Fruit fly (Drosophila melanogaster) whole organism, embryonic: ENCODE measurements around the gene EndoGI.
A peak's percentile ranks its signal among the peaks of the same experiment; 100 is the strongest.

Experiments used
- Ada2b ChIP-seq: fragments of 200-800 bp; sonication (Bioruptor generic); IDR thresholded peaks from 2 replicates; pipeline ENCODE4 v1.3.6; 2022; ENCODE audit warnings: missing biosample characterization, missing genetic modification characterization
- Atf3 ChIP-seq: fragments of 200-800 bp; sonication (Bioruptor generic); optimal IDR thresholded peaks from 3 replicates; lab custom pipeline; 2016; ENCODE audit warnings: missing biosample characterization, missing genetic modification characterization
- Atf6 ChIP-seq: fragments of 200-800 bp; sonication (Bioruptor generic); IDR thresholded peaks from 2 replicates; pipeline ENCODE4 v1.3.6; 2022; ENCODE audit warnings: missing biosample characterization, missing genetic modification characterization
- CG10462 ChIP-seq: fragments of 200-800 bp; sonication (Bioruptor generic); optimal IDR thresholded peaks from 2 replicates; lab custom pipeline; 2016; ENCODE audit warnings: missing biosample characterization, missing genetic modification characterization
- CG13123 ChIP-seq: fragments of 200-800 bp; sonication (Bioruptor generic); optimal IDR thresholded peaks from 2 replicates; lab custom pipeline; 2016; ENCODE audit warnings: missing biosample characterization, missing genetic modification characterization
- CG13894 ChIP-seq: fragments of 200-800 bp; sonication (Bioruptor generic); optimal IDR thresholded peaks from 3 replicates; lab custom pipeline; 2018; ENCODE audit warnings: missing biosample characterization, mild to moderate bottlenecking, missing genetic modification characterization, moderate library complexity
- CG14441 ChIP-seq: fragments of 200-800 bp; sonication (Bioruptor generic); IDR thresholded peaks from 2 replicates; pipeline ENCODE4 v1.3.6; 2022; ENCODE audit warnings: missing biosample characterization, missing genetic modification characterization
- CG1602 ChIP-seq: fragments of 200-800 bp; sonication (Bioruptor generic); optimal IDR thresholded peaks from 3 replicates; lab custom pipeline; 2016; ENCODE audit warnings: missing biosample characterization, missing genetic modification characterization
- CG1647 ChIP-seq: fragments of 200-800 bp; sonication (Bioruptor generic); optimal IDR thresholded peaks from 3 replicates; lab custom pipeline; 2016; ENCODE audit warnings: missing biosample characterization, missing genetic modification characterization
- CG17359 ChIP-seq: fragments of 200-800 bp; sonication (Bioruptor generic); optimal IDR thresholded peaks from 3 replicates; lab custom pipeline; 2018; ENCODE audit warnings: missing biosample characterization, mild to moderate bottlenecking, missing genetic modification characterization, moderate library complexity
- CG18599 ChIP-seq: fragments of 200-800 bp; sonication (Bioruptor generic); optimal IDR thresholded peaks from 3 replicates; lab custom pipeline; 2017; ENCODE audit warnings: missing biosample characterization, missing genetic modification characterization, mild to moderate bottlenecking, moderate library complexity, missing genetic modification reagents
- CG2116 ChIP-seq: fragments of 200-800 bp; sonication (Bioruptor generic); optimal IDR thresholded peaks from 3 replicates; lab custom pipeline; 2018; ENCODE audit warnings: missing biosample characterization, mild to moderate bottlenecking, missing genetic modification characterization
- CG2712 ChIP-seq: fragments of 200-800 bp; optimal IDR thresholded peaks from 3 replicates; lab custom pipeline; 2019; ENCODE audit warnings: missing biosample characterization, mild to moderate bottlenecking, missing genetic modification characterization, moderate library complexity
- CG32772 ChIP-seq: fragments of 200-800 bp; sonication (Bioruptor generic); IDR thresholded peaks from 2 replicates; pipeline ENCODE4 v1.3.6; 2022; ENCODE audit warnings: missing biosample characterization, missing genetic modification characterization
- CG4282 ChIP-seq: fragments of 200-800 bp; sonication (Bioruptor generic); optimal IDR thresholded peaks from 2 replicates; lab custom pipeline; 2016; ENCODE audit warnings: missing biosample characterization, missing genetic modification characterization
- CG4328 ChIP-seq: fragments of 200-800 bp; sonication (Bioruptor generic); optimal IDR thresholded peaks from 3 replicates; lab custom pipeline; 2017; ENCODE audit warnings: missing biosample characterization, missing genetic modification reagents, missing genetic modification characterization
- CG7357 ChIP-seq: fragments of 200-800 bp; sonication (Bioruptor generic); IDR thresholded peaks from 3 replicates; pipeline ENCODE4 v1.3.6; 2022; ENCODE audit warnings: missing biosample characterization, missing genetic modification characterization
- CG7372 ChIP-seq: fragments of 200-800 bp; sonication (Bioruptor generic); IDR thresholded peaks from 2 replicates; pipeline ENCODE4 v1.3.6; 2022; ENCODE audit warnings: missing biosample characterization, missing genetic modification characterization
- CG7745 ChIP-seq: fragments of 200-800 bp; sonication (Bioruptor generic); optimal IDR thresholded peaks from 2 replicates; lab custom pipeline; 2018; ENCODE audit warnings: missing biosample characterization, mild to moderate bottlenecking, missing genetic modification characterization, moderate library complexity
- CG8765 ChIP-seq: fragments of 200-800 bp; sonication (Bioruptor generic); IDR thresholded peaks from 2 replicates; pipeline ENCODE4 v1.3.6; 2022; ENCODE audit warnings: missing biosample characterization, missing genetic modification characterization
- CG9727 ChIP-seq: fragments of 200-800 bp; sonication (Bioruptor generic); optimal IDR thresholded peaks from 3 replicates; lab custom pipeline; 2017; ENCODE audit warnings: missing biosample characterization, mild to moderate bottlenecking, missing genetic modification characterization
- CG9797 ChIP-seq: fragments of 200-800 bp; sonication (Bioruptor generic); optimal IDR thresholded peaks from 3 replicates; lab custom pipeline; 2018; ENCODE audit warnings: missing biosample characterization, mild to moderate bottlenecking, missing genetic modification characterization
- CG9876 ChIP-seq: fragments of 200-800 bp; sonication (Bioruptor generic); optimal IDR thresholded peaks from 2 replicates; lab custom pipeline; 2016; ENCODE audit warnings: missing biosample characterization, missing genetic modification characterization
- GATAe ChIP-seq: fragments of 200-800 bp; sonication (Bioruptor generic); conservative IDR thresholded peaks from 2 replicates; pipeline ENCODE4 v1.3.6; 2022; ENCODE audit warnings: missing biosample characterization, missing genetic modification characterization
- Lpt ChIP-seq: fragments of >200 bp; optimal IDR thresholded peaks from 2 replicates; lab custom pipeline; 2018; ENCODE audit warnings: missing biosample characterization, missing genetic modification characterization
- NC2β ChIP-seq: fragments of 200-800 bp; sonication (Bioruptor generic); optimal IDR thresholded peaks from 2 replicates; lab custom pipeline; 2016; ENCODE audit warnings: missing biosample characterization, missing genetic modification characterization
- NFAT ChIP-seq: fragments of 200-800 bp; sonication (Bioruptor generic); IDR thresholded peaks from 2 replicates; pipeline ENCODE4 v1.3.6; 2022; ENCODE audit warnings: missing biosample characterization, missing genetic modification characterization
- Pdp1 ChIP-seq, 2 experiments: fragments of 200-800 bp; sonication (Bioruptor generic); optimal IDR thresholded peaks; 3 replicates each; lab custom pipeline; 2016; ENCODE audit warnings: missing biosample characterization in 2 of 2, missing genetic modification characterization in 2 of 2, mild to moderate bottlenecking in 1 of 2, moderate library complexity in 1 of 2
- Side ChIP-seq: fragments of 200-800 bp; sonication (Bioruptor generic); optimal IDR thresholded peaks from 2 replicates; lab custom pipeline; 2016; ENCODE audit warnings: missing biosample characterization, missing genetic modification characterization
- Xbp1 ChIP-seq: fragments of 200-800 bp; sonication (Bioruptor generic); optimal IDR thresholded peaks from 3 replicates; lab custom pipeline; 2016; ENCODE audit warnings: missing biosample characterization, mild to moderate bottlenecking, missing genetic modification characterization
- Xrp1 ChIP-seq: fragments of 200-800 bp; sonication (Bioruptor generic); IDR thresholded peaks from 2 replicates; pipeline ENCODE4 v1.3.6; 2022; ENCODE audit warnings: missing biosample characterization, missing genetic modification characterization
- ap ChIP-seq: fragments of 200-800 bp; sonication (Bioruptor generic); IDR thresholded peaks from 2 replicates; pipeline ENCODE4 v1.3.6; 2022; ENCODE audit warnings: missing biosample characterization, missing genetic modification characterization
- bowl ChIP-seq: fragments of 200-800 bp; sonication (Bioruptor generic); IDR thresholded peaks from 2 replicates; pipeline ENCODE4 v1.3.6; 2022; ENCODE audit warnings: missing biosample characterization, missing genetic modification characterization
- btn ChIP-seq: fragments of 200-800 bp; sonication (Bioruptor generic); optimal IDR thresholded peaks from 2 replicates; lab custom pipeline; 2016; ENCODE audit warnings: missing biosample characterization, missing genetic modification characterization
- caup ChIP-seq: fragments of 200-800 bp; sonication (Bioruptor generic); optimal IDR thresholded peaks from 3 replicates; lab custom pipeline; 2017; ENCODE audit warnings: missing biosample characterization, mild to moderate bottlenecking, missing genetic modification characterization, moderate library complexity; ENCODE audit not compliant: severe bottlenecking
- cg ChIP-seq: fragments of 200-800 bp; sonication (Bioruptor generic); optimal IDR thresholded peaks from 3 replicates; lab custom pipeline; 2019; ENCODE audit warnings: missing biosample characterization, mild to moderate bottlenecking, missing genetic modification characterization, moderate library complexity
- croc ChIP-seq: fragments of 200-800 bp; sonication (Bioruptor generic); conservative IDR thresholded peaks from 3 replicates; pipeline ENCODE4 v1.3.6; 2022; ENCODE audit warnings: missing biosample characterization, missing genetic modification characterization
- crp ChIP-seq, 2 experiments: fragments of 200-800 bp; sonication (Bioruptor generic); optimal IDR thresholded peaks; 2 replicates in 1 of 2; 3 replicates in 1 of 2; lab custom pipeline; 2017; ENCODE audit warnings: missing biosample characterization in 2 of 2, missing genetic modification characterization in 2 of 2, mild to moderate bottlenecking in 1 of 2, moderate library complexity in 1 of 2
- disco-r ChIP-seq: fragments of 200-800 bp; sonication (Bioruptor generic); optimal IDR thresholded peaks from 2 replicates; lab custom pipeline; 2016; ENCODE audit warnings: missing biosample characterization, missing genetic modification characterization
- esg ChIP-seq: fragments of 200-800 bp; sonication (Bioruptor generic); conservative IDR thresholded peaks from 2 replicates; pipeline ENCODE4 v1.3.6; 2022; ENCODE audit warnings: missing biosample characterization, missing genetic modification characterization
- eyg ChIP-seq: fragments of 200-800 bp; sonication (Bioruptor generic); optimal IDR thresholded peaks from 3 replicates; lab custom pipeline; 2016; ENCODE audit warnings: missing biosample characterization, missing genetic modification characterization
- fd3F ChIP-seq: fragments of 200-800 bp; sonication (Bioruptor generic); optimal IDR thresholded peaks from 2 replicates; lab custom pipeline; 2018; ENCODE audit warnings: missing biosample characterization, mild to moderate bottlenecking, missing genetic modification characterization, moderate library complexity
- hbn ChIP-seq: fragments of 200-800 bp; sonication (Bioruptor generic); IDR thresholded peaks from 2 replicates; pipeline ENCODE4 v1.3.6; 2022; ENCODE audit warnings: missing biosample characterization, missing genetic modification characterization; ENCODE audit not compliant: partially characterized antibody
- jigr1 ChIP-seq: fragments of 200-800 bp; sonication (Bioruptor generic); IDR thresholded peaks from 3 replicates; pipeline ENCODE4 v1.3.6; 2022; ENCODE audit warnings: missing biosample characterization, missing genetic modification characterization
- knrl ChIP-seq: fragments of 200-800 bp; sonication (Bioruptor generic); IDR thresholded peaks from 3 replicates; pipeline ENCODE4 v1.3.6; 2022; ENCODE audit warnings: missing biosample characterization, missing genetic modification characterization; ENCODE audit not compliant: partially characterized antibody
- nau ChIP-seq: fragments of 200-800 bp; sonication (Bioruptor generic); optimal IDR thresholded peaks from 3 replicates; lab custom pipeline; 2017; ENCODE audit warnings: missing biosample characterization, mild to moderate bottlenecking, missing genetic modification characterization, missing genetic modification reagents
- nerfin-1 ChIP-seq: fragments of 200-800 bp; sonication (Bioruptor generic); optimal IDR thresholded peaks from 3 replicates; lab custom pipeline; 2019; ENCODE audit warnings: missing biosample characterization, mild to moderate bottlenecking, missing genetic modification characterization, moderate library complexity
- pfk ChIP-seq: fragments of 200-800 bp; sonication (Bioruptor generic); optimal IDR thresholded peaks from 2 replicates; lab custom pipeline; 2018; ENCODE audit warnings: missing biosample characterization, mild to moderate bottlenecking, missing genetic modification characterization, moderate library complexity
- sim ChIP-seq: fragments of 200-800 bp; sonication (Bioruptor generic); IDR thresholded peaks from 2 replicates; pipeline ENCODE4 v1.3.6; 2022; ENCODE audit warnings: missing biosample characterization, missing genetic modification characterization
- sqz ChIP-seq: fragments of 200-800 bp; sonication (Bioruptor generic); optimal IDR thresholded peaks from 3 replicates; lab custom pipeline; 2018; ENCODE audit warnings: missing biosample characterization, mild to moderate bottlenecking, missing genetic modification characterization
- tap ChIP-seq: fragments of 200-800 bp; optimal IDR thresholded peaks from 3 replicates; lab custom pipeline; 2019; ENCODE audit warnings: missing biosample characterization, mild to moderate bottlenecking, missing genetic modification characterization, moderate library complexity
- zfh1 ChIP-seq: fragments of 200-800 bp; sonication (Bioruptor generic); IDR thresholded peaks from 3 replicates; pipeline ENCODE4 v1.3.6; 2022; ENCODE audit warnings: missing biosample characterization, missing genetic modification characterization

The EndoGI gene

dm6 chr2L:16271486-16271806, 14.0 kb downstream of the EndoGI start (continued):
- TF ChIP-seq CG13894 (peak; percentile 55), CG18599 (no peak), crp (GFP tag; optimal IDR thresholded peaks at IDR 0.05; lab: Kevin White, UChicago) (peak; percentile 23 to 88), sqz (peak; percentile 48), Lpt (no peak), Atf6 (GFP tag; lab: Robert Waterston, UW) (no peak), GATAe (GFP tag; lab: Robert Waterston, UW) (no peak), CG2712 (tag; lab: Kevin White, UChicago) (no peak), Side (peak; percentile 6), caup (GFP tag; lab: Kevin White, UChicago) (no peak), tap (no peak), CG7372 (GFP tag; lab: Robert Waterston, UW) (no peak), CG9797 (GFP tag; lab: Kevin White, UChicago) (no peak)
- TF ChIP-seq, all 482 proteins: peak for 47

DNA sequence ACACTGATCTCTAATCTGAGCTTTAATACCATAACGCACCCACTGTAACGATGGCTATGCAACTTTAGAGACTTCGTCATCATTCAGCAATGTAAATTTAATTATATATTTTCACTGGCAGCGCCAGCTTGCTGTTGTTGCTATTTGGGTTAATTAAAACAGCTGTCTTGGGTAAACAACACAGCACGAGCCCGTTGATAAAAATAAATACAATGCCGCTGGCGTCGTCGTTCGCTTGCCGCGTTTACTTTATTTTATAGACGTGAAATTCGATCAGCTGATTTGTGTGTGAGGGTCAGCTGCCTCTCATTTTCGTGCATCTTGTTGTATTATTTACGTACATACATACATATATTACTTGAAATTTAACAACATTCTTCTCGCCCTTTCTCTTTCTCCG, 15.2 kb downstream of the EndoGI start:
- TF ChIP-seq NFAT (no peak), fd3F (no peak), btn (GFP tag; lab: Kevin White, UChicago) (no peak), croc (GFP tag; lab: Robert Waterston, UW) (no peak), CG9876 (GFP tag; lab: Kevin White, UChicago) (no peak), CG4282 (GFP tag; lab: Kevin White, UChicago) (no peak), nau (GFP tag; lab: Kevin White, UChicago) (peak; percentile 75), Pdp1 (GFP tag; optimal IDR thresholded peaks at IDR 0.05; lab: Kevin White, UChicago) (peak in 1 of 2 experiments; percentile 30), Atf3 (no peak), CG10462 (GFP tag; lab: Kevin White, UChicago) (no peak), CG13123 (GFP tag; lab: Kevin White, UChicago) (no peak), zfh1 (GFP tag; lab: Robert Waterston, UW) (no peak), knrl (no peak), ap (GFP tag; lab: Robert Waterston, UW) (no peak), Xrp1 (GFP tag; lab: Robert Waterston, UW) (no peak), sim (no peak), CG32772 (no peak), NC2β (GFP tag; lab: Kevin White, UChicago) (no peak), Ada2b (GFP tag; lab: Robert Waterston, UW) (0 out of 2 replicates have a peak, but pooled peaks have one; percentile 6), CG2116 (GFP tag; lab: Kevin White, UChicago) (no peak), eyg (GFP tag; lab: Kevin White, UChicago) (peak; percentile 1), cg (GFP tag; lab: Kevin White, UChicago) (no peak), CG14441 (no peak), esg (GFP tag; lab: Robert Waterston, UW) (no peak), disco-r (GFP tag; lab: Kevin White, UChicago) (no peak), CG4328 (GFP tag; lab: Kevin White, UChicago) (peak; percentile 48), pfk (GFP tag; lab: Kevin White, UChicago) (peak; percentile 71), CG7357 (GFP tag; lab: Robert Waterston, UW) (no peak), CG17359 (tag; lab: Kevin White, UChicago) (peak; percentile 28), hbn (no peak), bowl (GFP tag; lab: Robert Waterston, UW) (no peak), CG8765 (no peak), jigr1 (no peak), nerfin-1 (peak; percentile 2), CG7745 (peak; percentile 93), CG9727 (peak; percentile 26), CG1602 (GFP tag; lab: Kevin White, UChicago) (no peak), CG1647 (no peak), Xbp1 (GFP tag; lab: Kevin White, UChicago) (no peak)
